Fruit fly (Drosophila melanogaster): ENCODE data around the gene CG17896.

- TF ChIP-seq CG7368 (GFP tag; optimal IDR thresholded peaks at IDR 0.05) (no peak), Lpt (GFP tag; optimal IDR thresholded peaks at IDR 0.05) (no peak), vri (GFP tag; optimal IDR thresholded peaks at IDR 0.05) (peak; percentile 12), CG16779 (tag; optimal IDR thresholded peaks at IDR 0.05) (no peak), dsx (GFP tag; optimal IDR thresholded peaks at IDR 0.05; ENCODE audit: poor library complexity, severe bottlenecking) (no peak), Sox14 (GFP tag; optimal IDR thresholded peaks at IDR 0.05) (no peak)
These were observed 27.0 kb upstream of the CG17896 start for dm6 chrX:520215-520861.
